Worm (Caenorhabditis elegans): ENCODE results near the gene dpy-9.

DNA sequence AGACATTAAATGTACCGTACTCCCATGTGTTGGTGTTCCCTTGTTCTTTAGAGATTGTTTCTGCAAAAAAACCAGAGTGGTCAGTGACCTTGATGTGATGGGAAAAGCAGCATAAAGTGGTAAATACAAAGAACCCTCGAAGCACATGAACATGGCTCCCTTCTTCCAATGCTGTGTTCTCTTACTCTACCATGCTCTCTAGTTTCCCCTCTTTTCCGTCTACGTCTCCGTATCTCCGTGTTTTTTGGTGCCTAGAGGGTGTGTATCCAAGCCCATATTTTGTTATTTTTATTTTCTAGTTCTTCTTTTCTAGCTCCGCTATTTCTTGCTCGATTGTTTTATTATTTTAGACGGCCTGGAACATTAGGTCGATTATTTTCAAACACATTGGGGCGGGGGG lies 47.6 kb upstream of the dpy-9 start:
- TF ChIP-seq zag-1 (tag; optimal IDR thresholded peaks at IDR 0.05) (no peak), fkh-4 (tag; optimal IDR thresholded peaks at IDR 0.05; ENCODE audit: borderline replicate concordance) (no peak), lin-13 (GFP tag; optimal IDR thresholded peaks at IDR 0.05) (no peak), snu-23 (GFP tag; optimal IDR thresholded peaks at IDR 0.05) (peak; percentile 36), tbx-2 (tag; optimal IDR thresholded peaks at IDR 0.05) (no peak)

Data from whole organism, L1 larva.